Fruit fly (Drosophila melanogaster) whole organism, prepupa: ENCODE results near the gene CG32219.

Experiments
- Blimp-1 ChIP-seq: fragments of 200-800 bp; sonication (Bioruptor generic); optimal IDR thresholded peaks from 3 replicates; lab custom pipeline; 2017; ENCODE audit warnings: missing biosample characterization, missing genetic modification characterization, mild to moderate bottlenecking, moderate library complexity, missing genetic modification reagents
- CG10631 ChIP-seq: fragments of 200-800 bp; sonication (Bioruptor generic); optimal IDR thresholded peaks from 2 replicates; lab custom pipeline; 2016; ENCODE audit warnings: missing biosample characterization, missing genetic modification characterization
- CG10669 ChIP-seq: fragments of 200-800 bp; sonication (Bioruptor generic); optimal IDR thresholded peaks from 3 replicates; lab custom pipeline; 2018; ENCODE audit warnings: missing biosample characterization, mild to moderate bottlenecking, missing genetic modification characterization, moderate library complexity
- CG11294 ChIP-seq: fragments of 200-800 bp; sonication (Bioruptor generic); IDR thresholded peaks from 2 replicates; pipeline ENCODE4 v1.3.6; 2022; ENCODE audit warnings: missing biosample characterization, missing genetic modification characterization
- CG15336 ChIP-seq: fragments of 200-800 bp; sonication (Bioruptor generic); IDR thresholded peaks from 2 replicates; pipeline ENCODE4 v1.3.6; 2022; ENCODE audit warnings: missing biosample characterization, missing genetic modification characterization
- CG1621 ChIP-seq: fragments of 200-800 bp; sonication (Bioruptor generic); optimal IDR thresholded peaks from 3 replicates; lab custom pipeline; 2018; ENCODE audit warnings: missing biosample characterization, mild to moderate bottlenecking, missing genetic modification characterization
- CG16779 ChIP-seq: fragments of 200-800 bp; sonication (Bioruptor generic); optimal IDR thresholded peaks from 3 replicates; lab custom pipeline; 2017; ENCODE audit warnings: missing biosample characterization, mild to moderate bottlenecking, missing genetic modification characterization
- CG3032 ChIP-seq: fragments of 200-800 bp; optimal IDR thresholded peaks from 2 replicates; lab custom pipeline; 2019; ENCODE audit warnings: missing biosample characterization, mild to moderate bottlenecking, missing genetic modification characterization, moderate library complexity
- CG31627 ChIP-seq: fragments of 200-800 bp; sonication (Bioruptor generic); optimal IDR thresholded peaks from 3 replicates; lab custom pipeline; 2016; ENCODE audit warnings: missing biosample characterization, missing genetic modification characterization
- CG32006 ChIP-seq: fragments of 200-800 bp; sonication (Bioruptor generic); optimal IDR thresholded peaks from 3 replicates; lab custom pipeline; 2017; ENCODE audit warnings: missing biosample characterization, mild to moderate bottlenecking, missing genetic modification characterization
- CG34406 ChIP-seq: fragments of 200-800 bp; sonication (Bioruptor generic); optimal IDR thresholded peaks from 3 replicates; lab custom pipeline; 2016; ENCODE audit warnings: missing biosample characterization, missing genetic modification characterization
- CG3919 ChIP-seq: fragments of 200-800 bp; sonication (Bioruptor generic); optimal IDR thresholded peaks from 3 replicates; lab custom pipeline; 2016; ENCODE audit warnings: missing biosample characterization, missing genetic modification characterization
- CG4318 ChIP-seq: fragments of 200-800 bp; sonication (Bioruptor generic); optimal IDR thresholded peaks from 3 replicates; lab custom pipeline; 2017; ENCODE audit warnings: missing biosample characterization, mild to moderate bottlenecking, missing genetic modification characterization
- CG6163 ChIP-seq: fragments of 200-800 bp; sonication (Bioruptor generic); IDR thresholded peaks from 3 replicates; pipeline ENCODE4 v1.3.6; 2022; ENCODE audit warnings: missing biosample characterization, missing genetic modification characterization
- CG6276 ChIP-seq: fragments of 200-800 bp; sonication (Bioruptor generic); optimal IDR thresholded peaks from 2 replicates; lab custom pipeline; 2017; ENCODE audit warnings: missing biosample characterization, mild to moderate bottlenecking, missing genetic modification characterization
- CG6792 ChIP-seq: fragments of 200-800 bp; sonication (Bioruptor generic); optimal IDR thresholded peaks from 3 replicates; lab custom pipeline; 2016; ENCODE audit warnings: missing biosample characterization, missing genetic modification characterization
- CG6808 ChIP-seq: fragments of 200-800 bp; sonication (Bioruptor generic); optimal IDR thresholded peaks from 3 replicates; lab custom pipeline; 2017; ENCODE audit warnings: missing biosample characterization, missing genetic modification characterization, mild to moderate bottlenecking, moderate library complexity, missing genetic modification reagents
- CG6854 ChIP-seq: fragments of 200-800 bp; sonication (Bioruptor generic); optimal IDR thresholded peaks from 2 replicates; lab custom pipeline; 2017; ENCODE audit warnings: missing biosample characterization, mild to moderate bottlenecking, missing genetic modification characterization
- CG7368 ChIP-seq: fragments of 200-800 bp; sonication (Bioruptor generic); optimal IDR thresholded peaks from 3 replicates; lab custom pipeline; 2016; ENCODE audit warnings: missing biosample characterization, missing genetic modification characterization
- CG8119 ChIP-seq: fragments of 200-800 bp; sonication (Bioruptor generic); IDR thresholded peaks from 3 replicates; pipeline ENCODE4 v1.3.6; 2022; ENCODE audit warnings: missing biosample characterization, missing genetic modification characterization
- CG8319 ChIP-seq: fragments of 200-800 bp; sonication (Bioruptor generic); optimal IDR thresholded peaks from 3 replicates; lab custom pipeline; 2016; ENCODE audit warnings: missing biosample characterization, missing genetic modification characterization
- Eip75B ChIP-seq: fragments of 200-800 bp; sonication (Bioruptor generic); optimal IDR thresholded peaks from 3 replicates; lab custom pipeline; 2016; ENCODE audit warnings: missing biosample characterization, missing genetic modification characterization
- Eip78C ChIP-seq: fragments of 200-800 bp; sonication (Bioruptor generic); peaks from one replicate; lab custom pipeline; 2016; ENCODE audit warnings: missing biosample characterization, missing genetic modification characterization
- Eip93F ChIP-seq: fragments of 200-800 bp; sonication (Bioruptor generic); optimal IDR thresholded peaks from 2 replicates; lab custom pipeline; 2016; ENCODE audit warnings: missing biosample characterization, mild to moderate bottlenecking, missing genetic modification characterization
- Ets21C ChIP-seq: fragments of 200-800 bp; sonication (Bioruptor generic); optimal IDR thresholded peaks from 3 replicates; lab custom pipeline; 2016; ENCODE audit warnings: missing biosample characterization, missing genetic modification characterization
- Ets96B ChIP-seq: fragments of 200-800 bp; optimal IDR thresholded peaks from 2 replicates; lab custom pipeline; 2019; ENCODE audit warnings: missing biosample characterization, mild to moderate bottlenecking, missing genetic modification characterization, moderate library complexity
- Hr38 ChIP-seq: sonication (Bioruptor generic); optimal IDR thresholded peaks from 2 replicates; lab custom pipeline; 2016; ENCODE audit warnings: missing biosample characterization, missing genetic modification characterization
- Hr39 ChIP-seq: fragments of 200-800 bp; sonication (Bioruptor generic); optimal IDR thresholded peaks from 2 replicates; lab custom pipeline; 2016; ENCODE audit warnings: missing biosample characterization, missing genetic modification characterization
- Hr4 ChIP-seq: fragments of 200-800 bp; sonication (Bioruptor generic); optimal IDR thresholded peaks from 3 replicates; lab custom pipeline; 2016; ENCODE audit warnings: missing biosample characterization, missing genetic modification characterization
- Lpt ChIP-seq: fragments of 200-800 bp; sonication (Bioruptor generic); optimal IDR thresholded peaks from 3 replicates; lab custom pipeline; 2016; ENCODE audit warnings: missing biosample characterization, missing genetic modification characterization
- Met ChIP-seq: fragments of 200-800 bp; sonication (Bioruptor generic); optimal IDR thresholded peaks from 3 replicates; lab custom pipeline; 2016; ENCODE audit warnings: missing biosample characterization, missing genetic modification characterization
- OdsH ChIP-seq: fragments of 200-800 bp; sonication (Bioruptor generic); optimal IDR thresholded peaks from 3 replicates; lab custom pipeline; 2016; ENCODE audit warnings: missing biosample characterization, missing genetic modification characterization
- Smox ChIP-seq: fragments of 200-800 bp; sonication (Bioruptor generic); optimal IDR thresholded peaks from 3 replicates; lab custom pipeline; 2016; ENCODE audit warnings: missing biosample characterization, missing genetic modification characterization
- Sox102F ChIP-seq: fragments of 200-800 bp; sonication (Bioruptor generic); optimal IDR thresholded peaks from 2 replicates; lab custom pipeline; 2016; ENCODE audit warnings: missing biosample characterization, mild to moderate bottlenecking, missing genetic modification characterization
- Sox14 ChIP-seq: fragments of 200-800 bp; sonication (Bioruptor generic); optimal IDR thresholded peaks from 3 replicates; lab custom pipeline; 2016; ENCODE audit warnings: missing biosample characterization, missing genetic modification characterization
- Sox15 ChIP-seq: fragments of 200-800 bp; sonication (Bioruptor generic); optimal IDR thresholded peaks from 3 replicates; lab custom pipeline; 2016; ENCODE audit warnings: missing biosample characterization, missing genetic modification characterization
- achi ChIP-seq: fragments of 200-800 bp; sonication (Bioruptor generic); optimal IDR thresholded peaks from 3 replicates; lab custom pipeline; 2016; ENCODE audit warnings: missing biosample characterization, missing genetic modification characterization
- acj6 ChIP-seq: fragments of 200-800 bp; sonication (Bioruptor generic); optimal IDR thresholded peaks from 3 replicates; lab custom pipeline; 2016; ENCODE audit warnings: missing biosample characterization, missing genetic modification characterization
- dac ChIP-seq: fragments of 200-800 bp; sonication (Bioruptor generic); optimal IDR thresholded peaks from 2 replicates; lab custom pipeline; 2017; ENCODE audit warnings: missing biosample characterization, mild to moderate bottlenecking, missing genetic modification characterization
- esn ChIP-seq: fragments of 200-800 bp; sonication (Bioruptor generic); optimal IDR thresholded peaks from 2 replicates; lab custom pipeline; 2016; ENCODE audit warnings: missing biosample characterization, mild to moderate bottlenecking, missing genetic modification characterization, moderate library complexity
- fd85E ChIP-seq: fragments of 200-800 bp; sonication (Bioruptor generic); optimal IDR thresholded peaks from 3 replicates; lab custom pipeline; 2016; ENCODE audit warnings: missing biosample characterization, missing genetic modification characterization
- lz ChIP-seq: fragments of 200-800 bp; sonication (Bioruptor generic); optimal IDR thresholded peaks from 3 replicates; lab custom pipeline; 2016; ENCODE audit warnings: missing biosample characterization, missing genetic modification characterization
- net ChIP-seq: fragments of 200-800 bp; sonication (Bioruptor generic); optimal IDR thresholded peaks from 3 replicates; lab custom pipeline; 2016; ENCODE audit warnings: missing biosample characterization, missing genetic modification characterization
- pdm3 ChIP-seq: fragments of 200-800 bp; sonication (Bioruptor generic); optimal IDR thresholded peaks from 3 replicates; lab custom pipeline; 2016; ENCODE audit warnings: missing biosample characterization, missing genetic modification characterization
- salr ChIP-seq, 2 experiments: fragments of 200-800 bp; sonication (Bioruptor generic); optimal IDR thresholded peaks; 3 replicates each; lab custom pipeline; 2016 to 2018; ENCODE audit warnings: missing biosample characterization in 2 of 2, missing genetic modification characterization in 2 of 2, mild to moderate bottlenecking in 1 of 2
- spab ChIP-seq: fragments of 200-800 bp; sonication (Bioruptor generic); optimal IDR thresholded peaks from 2 replicates; lab custom pipeline; 2017; ENCODE audit warnings: missing biosample characterization, mild to moderate bottlenecking, missing genetic modification characterization, missing genetic modification reagents
- svp ChIP-seq: fragments of 200-800 bp; sonication (Bioruptor generic); peaks from one replicate; lab custom pipeline; 2016; ENCODE audit warnings: missing biosample characterization, missing genetic modification characterization
- vri ChIP-seq: fragments of 200-800 bp; sonication (Bioruptor generic); optimal IDR thresholded peaks from 3 replicates; lab custom pipeline; 2016; ENCODE audit warnings: missing biosample characterization, mild to moderate bottlenecking, missing genetic modification characterization

The CG32219 gene

DNA sequence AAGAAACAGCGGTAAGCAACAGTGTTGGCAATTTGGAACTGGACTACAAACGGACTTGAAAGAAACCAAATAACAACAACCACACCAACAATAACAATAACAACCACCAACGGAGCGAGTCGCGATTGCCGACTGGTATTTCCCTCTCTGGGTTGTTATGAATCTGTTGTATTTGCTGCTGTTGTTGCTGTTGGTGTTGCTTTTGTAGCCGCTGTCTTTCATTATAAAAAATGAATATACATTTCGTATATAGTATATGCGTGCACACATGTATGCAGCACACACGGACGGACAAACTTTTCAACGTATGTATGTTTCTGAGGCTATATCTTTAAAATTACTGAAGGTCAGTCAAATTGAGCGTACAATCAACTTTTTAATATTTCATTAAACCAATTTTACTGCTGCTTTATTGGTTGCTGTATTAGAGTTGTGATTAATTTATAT, 47.5 kb downstream of the CG32219 start:
- TF ChIP-seq vri (GFP tag; lab: Kevin White, UChicago) = peak; percentile 47
- no peak for TF ChIP-seq Sox15

DNA sequence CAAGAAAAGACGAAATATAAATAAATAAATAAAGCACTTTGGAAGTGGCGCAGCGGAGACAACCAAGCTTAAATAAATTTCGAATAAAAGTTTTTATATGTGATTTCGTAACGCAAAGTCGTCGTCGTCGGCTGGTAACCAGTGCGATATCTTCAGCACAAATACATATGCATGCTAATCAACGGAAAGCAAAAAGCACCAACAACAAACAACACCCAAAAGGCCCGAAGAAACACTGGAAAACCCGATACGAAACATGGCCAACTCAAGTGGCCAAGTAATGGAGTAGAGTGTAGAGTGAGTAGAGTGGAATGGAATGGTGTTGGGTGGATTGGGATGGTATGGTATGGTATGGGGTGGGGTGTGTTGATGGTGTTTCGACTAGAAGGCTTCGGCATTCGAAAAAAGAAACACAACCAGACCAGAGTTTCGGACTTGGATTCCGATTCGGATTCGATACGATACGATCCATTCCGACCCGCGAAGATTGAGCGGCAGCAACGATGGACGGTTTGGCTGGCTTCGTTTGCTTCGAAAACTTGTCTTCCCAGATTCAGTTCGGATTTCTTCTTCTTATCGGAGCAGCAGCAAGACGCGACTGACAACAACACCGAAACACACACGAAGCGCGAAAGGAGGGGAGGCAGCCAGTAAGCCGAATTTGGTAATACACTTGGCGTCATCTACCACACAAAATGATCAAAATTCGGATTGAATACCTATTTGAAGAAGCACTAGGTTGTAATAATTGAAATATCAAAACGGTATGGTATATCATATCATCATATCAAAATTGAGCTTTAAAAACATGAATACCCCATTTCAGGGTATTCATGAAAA, 48.2 kb downstream of the CG32219 start:
- TF ChIP-seq CG31627 (peak; percentile 99), dac (GFP tag; lab: Kevin White, UChicago) (peak; percentile 95), Lpt (GFP tag; lab: Kevin White, UChicago) (peak; percentile 96), OdsH (peak; percentile 99), CG7368 (peak; percentile 96), CG11294 (GFP tag; lab: Robert Waterston, UW) (peak; percentile 93), CG6792 (GFP tag; lab: Kevin White, UChicago) (peak; percentile 99), Hr4 (GFP tag; lab: Kevin White, UChicago) (peak; percentile 98), CG8119 (peak; percentile 98), CG3919 (GFP tag; lab: Kevin White, UChicago) (peak; percentile 99), Hr38 (GFP tag; lab: Kevin White, UChicago) (peak; percentile 68), Sox102F (GFP tag; lab: Kevin White, UChicago) (peak; percentile 99), Eip78C (GFP tag; lab: Kevin White, UChicago) (peak; percentile 100), spab (GFP tag; lab: Kevin White, UChicago) (peak; percentile 95), CG10669 (GFP tag; lab: Kevin White, UChicago) (peak; percentile 97), acj6 (GFP tag; lab: Kevin White, UChicago) (peak; percentile 99), Blimp-1 (peak; percentile 93), CG8319 (peak; percentile 98), Ets96B (tag; lab: Kevin White, UChicago) (peak; percentile 98), Eip93F (GFP tag; lab: Kevin White, UChicago) (peak; percentile 98), Hr39 (GFP tag; lab: Kevin White, UChicago) (peak; percentile 99), Ets21C (peak; percentile 98), esn (GFP tag; lab: Kevin White, UChicago) (peak; percentile 99), Met (GFP tag; lab: Kevin White, UChicago) (peak; percentile 99), net (peak; percentile 98), CG6276 (GFP tag; lab: Kevin White, UChicago) (peak; percentile 96), CG32006 (GFP tag; lab: Kevin White, UChicago) (peak; percentile 98), CG16779 (tag; lab: Kevin White, UChicago) (peak; percentile 96), CG3032 (tag; lab: Kevin White, UChicago) (peak; percentile 97), fd85E (GFP tag; lab: Kevin White, UChicago) (peak; percentile 92), pdm3 (peak; percentile 99), CG15336 (GFP tag; lab: Robert Waterston, UW) (peak; percentile 98), salr (GFP tag; optimal IDR thresholded peaks at IDR 0.05; lab: Kevin White, UChicago) (peak; percentile 96 to 97), Smox (GFP tag; lab: Kevin White, UChicago) (peak; percentile 98), lz (peak; percentile 99), Sox15 (peak; percentile 98), Eip75B (GFP tag; lab: Kevin White, UChicago) (peak; percentile 97), Sox14 (GFP tag; lab: Kevin White, UChicago) (peak; percentile 99), CG4318 (GFP tag; lab: Kevin White, UChicago) (peak; percentile 94), achi (peak; percentile 98), CG1621 (tag; lab: Kevin White, UChicago) (peak; percentile 98), svp (peak; percentile 100), CG6808 (GFP tag; lab: Kevin White, UChicago) (peak; percentile 98), CG34406 (peak; percentile 98), CG6854 (GFP tag; lab: Kevin White, UChicago) (peak; percentile 97), CG10631 (peak; percentile 98), vri (GFP tag; lab: Kevin White, UChicago) (peak; percentile 98), CG6163 (GFP tag; lab: Robert Waterston, UW) (peak; percentile 98)
